Fruit fly (Drosophila melanogaster) whole organism, pupa: ENCODE results near the gene CG15317.

Source experiments
- CG17806 ChIP-seq: fragments of 200-800 bp; sonication (Bioruptor generic); optimal IDR thresholded peaks from 2 replicates; lab custom pipeline; 2018; ENCODE audit warnings: missing biosample characterization, mild to moderate bottlenecking, missing genetic modification characterization, moderate library complexity
- CG4496 ChIP-seq: fragments of 200-800 bp; sonication (Bioruptor generic); IDR thresholded peaks from 3 replicates; pipeline ENCODE4 v1.3.6; 2022; ENCODE audit warnings: missing biosample characterization, missing genetic modification characterization
- CG8159 ChIP-seq: fragments of 200-800 bp; sonication (Bioruptor generic); optimal IDR thresholded peaks from 3 replicates; lab custom pipeline; 2018; ENCODE audit warnings: missing biosample characterization, mild to moderate bottlenecking, missing genetic modification characterization, moderate library complexity
- CG9948 ChIP-seq: fragments of 200-800 bp; sonication (Bioruptor generic); optimal IDR thresholded peaks from 2 replicates; lab custom pipeline; 2018; ENCODE audit warnings: missing biosample characterization, mild to moderate bottlenecking, missing genetic modification characterization, moderate library complexity
- D1 ChIP-seq: fragments of 200-800 bp; sonication (Bioruptor generic); optimal IDR thresholded peaks from 2 replicates; lab custom pipeline; 2018; ENCODE audit warnings: missing biosample characterization, mild to moderate bottlenecking, missing genetic modification characterization, moderate library complexity
- Ets98B ChIP-seq: fragments of 200-800 bp; sonication (Bioruptor generic); IDR thresholded peaks from 2 replicates; pipeline ENCODE4 v1.3.6; 2022; ENCODE audit warnings: missing biosample characterization, missing genetic modification characterization
- Pif1A ChIP-seq: fragments of 200-800 bp; sonication (Bioruptor generic); optimal IDR thresholded peaks from 3 replicates; lab custom pipeline; 2016; ENCODE audit warnings: missing biosample characterization, missing genetic modification characterization
- Pif1B ChIP-seq: fragments of 200-800 bp; sonication (Bioruptor generic); optimal IDR thresholded peaks from 3 replicates; lab custom pipeline; 2016; ENCODE audit warnings: missing biosample characterization, missing genetic modification characterization
- Snoo ChIP-seq: fragments of 200-800 bp; sonication (Bioruptor generic); optimal IDR thresholded peaks from 3 replicates; lab custom pipeline; 2017; ENCODE audit warnings: missing biosample characterization, mild to moderate bottlenecking, missing genetic modification characterization, inconsistent platforms
- gl ChIP-seq: fragments of 200-800 bp; sonication (Bioruptor generic); optimal IDR thresholded peaks from 2 replicates; lab custom pipeline; 2018; ENCODE audit warnings: missing biosample characterization, mild to moderate bottlenecking, missing genetic modification characterization

DNA sequence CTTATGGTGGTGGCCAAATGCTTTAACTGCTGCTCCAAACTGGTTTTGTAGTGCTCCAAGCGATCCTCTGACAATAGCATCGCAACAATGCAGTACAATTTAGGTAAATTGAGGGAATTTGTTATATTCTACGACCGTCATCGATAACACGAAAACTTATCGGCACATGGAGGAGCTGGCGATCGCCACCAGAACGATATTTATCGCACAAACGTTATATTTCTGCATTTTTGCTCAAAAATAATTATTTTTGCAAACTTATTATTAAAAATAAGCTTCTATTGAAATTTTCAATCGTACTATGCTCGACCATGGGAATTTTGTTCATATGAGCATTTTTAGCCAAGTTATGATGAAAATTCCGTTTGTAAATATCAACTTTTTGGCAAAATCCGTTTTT, at the start of gene CG15317:
- TF ChIP-seq Pif1A (GFP tag; lab: Kevin White, UChicago), result no peak
- TF ChIP-seq gl (tag; lab: Kevin White, UChicago), result no peak
- TF ChIP-seq CG9948 (tag; lab: Kevin White, UChicago), result no peak
- TF ChIP-seq Pif1B (GFP tag; lab: Kevin White, UChicago), result no peak
- TF ChIP-seq CG4496 (GFP tag; lab: Robert Waterston, UW), result 0 out of 3 replicates have a peak, but pooled peaks have one; percentile 32
- no peak for TF ChIP-seq CG8159 (tag; lab: Kevin White, UChicago)
- no peak for TF ChIP-seq D1 (tag; lab: Kevin White, UChicago)
- no peak for TF ChIP-seq Ets98B (GFP tag; lab: Robert Waterston, UW)
- no peak for TF ChIP-seq CG17806
- no peak for TF ChIP-seq Snoo (tag; lab: Kevin White, UChicago)
